Worm (Caenorhabditis elegans) whole organism, young adult: ENCODE measurements around the gene W03A5.6.

Source experiments
- T07F8.4 ChIP-seq: sonication (generic microtip); optimal IDR thresholded peaks from 2 replicates; lab custom pipeline; 2016; ENCODE audit warnings: mild to moderate bottlenecking, missing genetic modification characterization, moderate library complexity, missing compliant biosample characterization
- attf-3 ChIP-seq: fragments of 200-800 bp; sonication (Bioruptor generic); conservative IDR thresholded peaks from 2 replicates; pipeline ENCODE4 v1.3.6; 2022; ENCODE audit warnings: missing genetic modification reagents, missing genetic modification characterization, missing compliant biosample characterization
- cebp-1 ChIP-seq, 2 experiments: fragments of 200-800 bp in 1 of 2; sonication (Bioruptor generic) in 1 of 2; sonication (generic microtip) in 1 of 2; IDR thresholded peaks in 1 of 2; optimal IDR thresholded peaks in 1 of 2; 2 replicates each; pipeline versions ENCODE4 v1.3.6 to Lab custom; 2017 to 2022; ENCODE audit warnings: missing compliant biosample characterization in 2 of 2, missing genetic modification characterization in 2 of 2, mild to moderate bottlenecking in 1 of 2, missing genetic modification reagents in 1 of 2, moderate library complexity in 1 of 2
- hlh-26 ChIP-seq: fragments of 200-800 bp; sonication (Bioruptor generic); conservative IDR thresholded peaks from 2 replicates; pipeline ENCODE4 v1.3.6; 2022; ENCODE audit warnings: missing genetic modification reagents, missing genetic modification characterization, missing compliant biosample characterization
- lir-1 ChIP-seq: fragments of 200-800 bp; sonication (Bioruptor generic); conservative IDR thresholded peaks from 2 replicates; pipeline ENCODE4 v1.3.6; 2022; ENCODE audit warnings: missing genetic modification reagents, missing genetic modification characterization, missing compliant biosample characterization
- snpc-1.3 ChIP-seq: sonication (generic microtip); optimal IDR thresholded peaks from 2 replicates; lab custom pipeline; 2017; ENCODE audit warnings: missing genetic modification characterization, mild to moderate bottlenecking, missing compliant biosample characterization, antibody characterized with exemption, moderate library complexity, missing genotype, missing genetic modification reagents; ENCODE audit not compliant: insufficient read depth
- unc-62 ChIP-seq: fragments of 150-350 bp; optimal IDR thresholded peaks from 2 replicates; lab custom pipeline; 2014; ENCODE audit warnings: missing biosample characterization, missing genetic modification reagents, missing genetic modification characterization

ce11 chrIII:5472693-5473092, 32.3 kb upstream of the W03A5.6 start:
- TF ChIP-seq lir-1 (GFP tag; lab: Robert Waterston, UW): no peak
- TF ChIP-seq unc-62 (GFP tag; lab: Kevin White, UChicago): no peak
- TF ChIP-seq cebp-1 (GFP tag; IDR thresholded peaks at IDR 0.05; lab: Robert Waterston, UW): no peak
- TF ChIP-seq cebp-1 (tag; optimal IDR thresholded peaks at IDR 0.05; lab: Kevin White, UChicago): no peak
- no peak for TF ChIP-seq attf-3 (GFP tag; lab: Robert Waterston, UW)
- no peak for TF ChIP-seq hlh-26
- TF ChIP-seq snpc-1.3 (tag; lab: Kevin White, UChicago): no peak
- no peak for TF ChIP-seq T07F8.4
